Worm (Caenorhabditis elegans) whole organism, L3 larva: ENCODE data around the gene F40F8.3.

ENCODE experiments used
- R02D3.7 ChIP-seq: fragments of 150-350 bp; optimal IDR thresholded peaks from 2 replicates; lab custom pipeline; 2014; ENCODE audit warnings: missing biosample characterization, missing genetic modification characterization
- ZK546.5 ChIP-seq: sonication (generic microtip); optimal IDR thresholded peaks from 2 replicates; lab custom pipeline; 2017; ENCODE audit warnings: missing biosample characterization, missing genetic modification characterization
- aly-2 ChIP-seq: fragments of 150-350 bp; optimal IDR thresholded peaks from 2 replicates; lab custom pipeline; 2014; ENCODE audit warnings: missing biosample characterization, missing genetic modification characterization
- ceh-16 ChIP-seq: sonication (generic microtip); optimal IDR thresholded peaks from 2 replicates; lab custom pipeline; 2017; ENCODE audit warnings: missing biosample characterization, missing genetic modification characterization
- ceh-28 ChIP-seq: fragments of 150-350 bp; optimal IDR thresholded peaks from 2 replicates; lab custom pipeline; 2014; ENCODE audit warnings: missing biosample characterization, missing genetic modification reagents, missing genetic modification characterization
- ceh-9 ChIP-seq: sonication (generic microtip); optimal IDR thresholded peaks from 2 replicates; lab custom pipeline; 2018; ENCODE audit warnings: missing biosample characterization, missing genetic modification characterization
- daf-12 ChIP-seq: fragments of 150-350 bp; optimal IDR thresholded peaks from 2 replicates; lab custom pipeline; 2014; ENCODE audit warnings: missing biosample characterization, missing genetic modification reagents, missing genetic modification characterization
- egl-27 ChIP-seq: sonication (generic microtip); optimal IDR thresholded peaks from 4 replicates; lab custom pipeline; 2017; ENCODE audit warnings: missing biosample characterization, missing genetic modification reagents, missing genetic modification characterization
- egl-5 ChIP-seq: fragments of 150-350 bp; optimal IDR thresholded peaks from 2 replicates; lab custom pipeline; 2017; ENCODE audit warnings: missing biosample characterization, missing genetic modification reagents, missing genetic modification characterization, inconsistent platforms
- elt-1 ChIP-seq: fragments of 150-350 bp; optimal IDR thresholded peaks from 2 replicates; lab custom pipeline; 2014; ENCODE audit warnings: missing biosample characterization, missing genetic modification characterization
- elt-2 ChIP-seq: sonication (generic microtip); optimal IDR thresholded peaks from 2 replicates; lab custom pipeline; 2016; ENCODE audit warnings: missing genetic modification reagents, mild to moderate bottlenecking, missing genetic modification characterization, missing compliant biosample characterization
- elt-3 ChIP-seq, 3 experiments: fragments of 150-350 bp in 1 of 3; sonication (generic microtip) in 2 of 3; optimal IDR thresholded peaks; 2 replicates in 2 of 3; 4 replicates in 1 of 3; lab custom pipeline; 2014 to 2017; ENCODE audit warnings: missing biosample characterization in 3 of 3, missing genetic modification characterization in 3 of 3
- eor-1 ChIP-seq, 2 experiments: fragments of 150-350 bp; optimal IDR thresholded peaks; 2 replicates each; lab custom pipeline; 2014 to 2018; ENCODE audit warnings: missing biosample characterization in 2 of 2, missing genetic modification characterization in 2 of 2
- fkh-10 ChIP-seq: sonication (generic microtip); optimal IDR thresholded peaks from 2 replicates; lab custom pipeline; 2017; ENCODE audit warnings: missing biosample characterization, missing genetic modification reagents, missing genetic modification characterization
- fkh-2 ChIP-seq: fragments of 150-350 bp; optimal IDR thresholded peaks from 2 replicates; lab custom pipeline; 2014; ENCODE audit warnings: missing biosample characterization, missing genetic modification reagents, missing genetic modification characterization
- fos-1 ChIP-seq: fragments of 150-350 bp; optimal IDR thresholded peaks from 2 replicates; lab custom pipeline; 2014; ENCODE audit warnings: missing biosample characterization, missing genetic modification characterization
- jun-1 ChIP-seq: fragments of 150-350 bp; optimal IDR thresholded peaks from 2 replicates; lab custom pipeline; 2014; ENCODE audit warnings: missing biosample characterization, missing genetic modification reagents, missing genetic modification characterization
- lin-15B ChIP-seq: fragments of 150-350 bp; optimal IDR thresholded peaks from 2 replicates; lab custom pipeline; 2014; ENCODE audit warnings: missing biosample characterization, missing genetic modification characterization
- lin-39 ChIP-seq: fragments of 150-350 bp; optimal IDR thresholded peaks from 2 replicates; lab custom pipeline; 2018; ENCODE audit warnings: missing biosample characterization, missing genetic modification reagents, missing genetic modification characterization
- mdl-1 ChIP-seq: fragments of 150-350 bp; optimal IDR thresholded peaks from 2 replicates; lab custom pipeline; 2014; ENCODE audit warnings: missing biosample characterization, missing genetic modification characterization
- nfya-1 ChIP-seq: sonication (generic microtip); optimal IDR thresholded peaks from 2 replicates; lab custom pipeline; 2017; ENCODE audit warnings: missing genetic modification characterization, mild to moderate bottlenecking, missing compliant biosample characterization, antibody characterized with exemption, moderate library complexity; ENCODE audit not compliant: insufficient read depth
- nhr-12 ChIP-seq: fragments of 150-350 bp; optimal IDR thresholded peaks from 2 replicates; lab custom pipeline; 2014; ENCODE audit warnings: missing biosample characterization, missing genetic modification characterization
- nhr-23 ChIP-seq: fragments of 150-350 bp; optimal IDR thresholded peaks from 2 replicates; lab custom pipeline; 2014; ENCODE audit warnings: missing biosample characterization, missing genetic modification reagents, missing genetic modification characterization
- nhr-28 ChIP-seq: fragments of 150-350 bp; optimal IDR thresholded peaks from 2 replicates; lab custom pipeline; 2014; ENCODE audit warnings: missing biosample characterization, missing genetic modification characterization
- nhr-76 ChIP-seq: fragments of 150-350 bp; sonication (generic microtip); optimal IDR thresholded peaks from 5 replicates; lab custom pipeline; 2014; ENCODE audit warnings: missing biosample characterization, missing genetic modification characterization
- nhr-77 ChIP-seq: fragments of 150-350 bp; optimal IDR thresholded peaks from 2 replicates; lab custom pipeline; 2014; ENCODE audit warnings: missing biosample characterization, missing genetic modification characterization
- pha-4 ChIP-seq: fragments of 150-350 bp; optimal IDR thresholded peaks from 2 replicates; lab custom pipeline; 2014; ENCODE audit warnings: missing biosample characterization, missing genetic modification reagents, missing genetic modification characterization
- sea-2 ChIP-seq: fragments of 150-350 bp; sonication (generic microtip); optimal IDR thresholded peaks from 4 replicates; lab custom pipeline; 2014; ENCODE audit warnings: missing biosample characterization, missing genetic modification reagents, missing genetic modification characterization
- skn-1 ChIP-seq: fragments of 150-350 bp; optimal IDR thresholded peaks from 2 replicates; lab custom pipeline; 2014; ENCODE audit warnings: missing biosample characterization, missing genetic modification characterization
- snpc-4 ChIP-seq: fragments of 150-350 bp; optimal IDR thresholded peaks from 2 replicates; lab custom pipeline; 2014; ENCODE audit warnings: missing biosample characterization, missing genetic modification characterization
- unc-39 ChIP-seq: sonication (generic microtip); optimal IDR thresholded peaks from 4 replicates; lab custom pipeline; 2017; ENCODE audit warnings: missing biosample characterization, missing genetic modification characterization
- unc-62 ChIP-seq: fragments of 150-350 bp; sonication (generic microtip); optimal IDR thresholded peaks from 4 replicates; lab custom pipeline; 2014; ENCODE audit warnings: missing biosample characterization, missing genetic modification reagents, missing genetic modification characterization
- zag-1 ChIP-seq: fragments of 150-350 bp; optimal IDR thresholded peaks from 2 replicates; lab custom pipeline; 2014; ENCODE audit warnings: missing biosample characterization, missing genetic modification characterization
- ztf-11 ChIP-seq: fragments of 150-350 bp; optimal IDR thresholded peaks from 2 replicates; lab custom pipeline; 2014; ENCODE audit warnings: missing biosample characterization, missing genetic modification characterization

F40F8.3 gene

DNA sequence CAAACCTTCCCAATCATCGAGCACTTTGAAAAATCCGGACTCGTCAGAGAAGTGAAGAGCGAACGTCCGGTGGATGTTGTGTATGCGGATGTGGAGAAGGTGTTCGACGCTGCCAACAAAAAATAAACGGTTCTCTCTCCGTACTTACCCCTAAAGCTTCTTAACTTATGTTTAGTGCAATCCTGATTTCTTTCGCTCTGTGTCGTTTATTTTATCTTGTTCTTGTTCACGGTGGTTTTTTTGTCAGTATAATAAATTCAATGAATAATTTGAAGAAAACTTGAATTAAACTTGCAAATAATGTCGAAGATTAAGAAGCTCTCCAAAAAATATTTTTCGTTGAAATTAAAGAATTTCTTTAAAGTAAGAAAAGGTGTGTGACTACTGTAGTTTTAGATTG, at the start of gene F40F8.3:
F40F8.3 (plus strand) TSS at position 301 of the 400 bp plus-strand sequence.
- TF ChIP-seq daf-12 (tag; lab: Kevin White, UChicago): no peak
- TF ChIP-seq unc-62 (GFP tag; lab: Kevin White, UChicago): no peak
- no peak for TF ChIP-seq sea-2
- no peak for TF ChIP-seq nhr-23 (tag; lab: Kevin White, UChicago)
- no peak for TF ChIP-seq egl-5
- TF ChIP-seq ZK546.5: no peak
- no peak for TF ChIP-seq unc-39 (tag; lab: Kevin White, UChicago)
- TF ChIP-seq elt-1 (tag; lab: Kevin White, UChicago): no peak
- TF ChIP-seq, all 47 proteins: peak for 0

- no peak for TF ChIP-seq egl-5
- TF ChIP-seq aly-2: no peak
- no peak for TF ChIP-seq nhr-76 (tag; lab: Kevin White, UChicago)
- TF ChIP-seq nhr-77 (tag; lab: Kevin White, UChicago): no peak
- no peak for TF ChIP-seq unc-39 (tag; lab: Kevin White, UChicago)
- TF ChIP-seq eor-1 (tag; optimal IDR thresholded peaks at IDR 0.05; lab: Kevin White, UChicago): no peak
- TF ChIP-seq ceh-16 (tag; lab: Kevin White, UChicago): no peak
- no peak for TF ChIP-seq pha-4
Measured at ce11 chrII:11086770-11087169, 42.3 kb upstream of the F40F8.3 start.

ce11 chrII:11088137-11088536, 41.0 kb upstream of the F40F8.3 start:
- TF ChIP-seq nhr-28 (tag; lab: Kevin White, UChicago): no peak
- TF ChIP-seq jun-1 (tag; lab: Kevin White, UChicago): no peak
- TF ChIP-seq, all 47 proteins: peak for 0

ce11 chrII:11089356-11089755, 39.7 kb upstream of the F40F8.3 start, which contains the start of gene unc-53:
Gene unc-53 (minus strand): TSS chrII:11089456.
- TF ChIP-seq fos-1 (tag; lab: Kevin White, UChicago): no peak
- TF ChIP-seq eor-1 (tag; optimal IDR thresholded peaks at IDR 0.05; lab: Kevin White, UChicago): no peak
- TF ChIP-seq daf-12 (tag; lab: Kevin White, UChicago): no peak
- no peak for TF ChIP-seq R02D3.7 (tag; lab: Kevin White, UChicago)
- TF ChIP-seq ceh-28 (tag; lab: Kevin White, UChicago): no peak
- no peak for TF ChIP-seq lin-39 (tag; lab: Kevin White, UChicago)
- no peak for TF ChIP-seq skn-1
- TF ChIP-seq nhr-77 (tag; lab: Kevin White, UChicago): no peak
- TF ChIP-seq elt-1 (tag; lab: Kevin White, UChicago): no peak
- no peak for TF ChIP-seq unc-62 (GFP tag; lab: Kevin White, UChicago)
- TF ChIP-seq ceh-9: no peak
- no peak for TF ChIP-seq egl-27
- TF ChIP-seq zag-1 (tag; lab: Kevin White, UChicago): no peak
- TF ChIP-seq snpc-4 (tag; lab: Kevin White, UChicago): no peak
- no peak for TF ChIP-seq unc-39 (tag; lab: Kevin White, UChicago)
- no peak for TF ChIP-seq mdl-1 (tag; lab: Kevin White, UChicago)
- TF ChIP-seq ceh-16 (tag; lab: Kevin White, UChicago): no peak
- no peak for TF ChIP-seq pha-4
- TF ChIP-seq lin-15B (tag; lab: Kevin White, UChicago): no peak
- TF ChIP-seq aly-2: no peak

- TF ChIP-seq snpc-4 (tag; lab: Kevin White, UChicago): no peak
- TF ChIP-seq fkh-2 (tag; lab: Kevin White, UChicago): no peak
- peak; percentile 22 for TF ChIP-seq fkh-10 (GFP tag; lab: Kevin White, UChicago)
- TF ChIP-seq ztf-11: no peak
- TF ChIP-seq nhr-12 (tag; lab: Kevin White, UChicago): no peak
- no peak for TF ChIP-seq elt-2 (tag; lab: Kevin White, UChicago)
- peak; percentile 16 for TF ChIP-seq nfya-1
- no peak for TF ChIP-seq nhr-23 (tag; lab: Kevin White, UChicago)
- TF ChIP-seq elt-3 (tag; optimal IDR thresholded peaks at IDR 0.05; lab: Kevin White, UChicago): no peak
- TF ChIP-seq mdl-1 (tag; lab: Kevin White, UChicago): no peak
- no peak for TF ChIP-seq zag-1 (tag; lab: Kevin White, UChicago)
Measured at ce11 chrII:11091577-11091976, 37.5 kb upstream of the F40F8.3 start.
